Fruit fly (Drosophila melanogaster): ENCODE data around the gene slmb.

slmb gene

dm6 chr3R:21133951-21134350 lies 6.7 kb upstream of the slmb start, which contains the start of gene Usp8:
Gene Usp8, plus strand, starts transcription at chr3R:21134262.
- TF ChIP-seq h (GFP tag; optimal IDR thresholded peaks at IDR 0.05) (no peak), OdsH (GFP tag; optimal IDR thresholded peaks at IDR 0.05) (peak; percentile 20), Dif (GFP tag; optimal IDR thresholded peaks at IDR 0.05; ENCODE audit: partially characterized antibody) (peak; percentile 90), dl (GFP tag; optimal IDR thresholded peaks at IDR 0.05; ENCODE audit: insufficient read depth in 1 of 2, partially characterized antibody in 2 of 2) (peak in 1 of 2 experiments; percentile 71), GATAd (GFP tag; optimal IDR thresholded peaks at IDR 0.05) (no peak), Myc (optimal IDR thresholded peaks at IDR 0.05) (peak; percentile 97), lola (GFP tag; optimal IDR thresholded peaks at IDR 0.05) (no peak), Vsx2 (GFP tag; optimal IDR thresholded peaks at IDR 0.05; ENCODE audit: partially characterized antibody) (peak; percentile 98), tai (GFP tag; optimal IDR thresholded peaks at IDR 0.05) (no peak), sage (GFP tag; optimal IDR thresholded peaks at IDR 0.05) (no peak)

dm6 chr3R:21133517-21133916 lies 6.2 kb upstream of the slmb start, which contains the start of gene Trm7-34:
Gene Trm7-34, minus strand, starts transcription at chr3R:21133881.
- TF ChIP-seq lola (GFP tag; optimal IDR thresholded peaks at IDR 0.05) (no peak), Sp1 (GFP tag; optimal IDR thresholded peaks at IDR 0.05) (no peak), usp (GFP tag; optimal IDR thresholded peaks at IDR 0.05) (no peak), woc (GFP tag; optimal IDR thresholded peaks at IDR 0.05) (no peak), h (GFP tag; optimal IDR thresholded peaks at IDR 0.05) (no peak), pan (optimal IDR thresholded peaks at IDR 0.05) (no peak), Dif (GFP tag; optimal IDR thresholded peaks at IDR 0.05; ENCODE audit: partially characterized antibody) (no peak), sage (GFP tag; optimal IDR thresholded peaks at IDR 0.05) (no peak), CG32264 (GFP tag; optimal IDR thresholded peaks at IDR 0.05) (no peak), psq (GFP tag; optimal IDR thresholded peaks at IDR 0.05) (no peak), dl (GFP tag; optimal IDR thresholded peaks at IDR 0.05; ENCODE audit: insufficient read depth in 1 of 2, partially characterized antibody in 2 of 2) (no peak), GATAd (GFP tag; optimal IDR thresholded peaks at IDR 0.05) (no peak), rgr (GFP tag; optimal IDR thresholded peaks at IDR 0.05) (no peak), Hnf4 (GFP tag; optimal IDR thresholded peaks at IDR 0.05) (no peak), fru (GFP tag; optimal IDR thresholded peaks at IDR 0.05) (no peak), OdsH (GFP tag; optimal IDR thresholded peaks at IDR 0.05) (no peak), tai (GFP tag; optimal IDR thresholded peaks at IDR 0.05) (no peak), sv (GFP tag; optimal IDR thresholded peaks at IDR 0.05) (no peak), Jra (GFP tag; optimal IDR thresholded peaks at IDR 0.05) (no peak)

dm6 chr3R:21130050-21130449 lies 2.8 kb upstream of the slmb start, which contains the start of gene Ice2:
Gene Ice2, plus strand, starts transcription at chr3R:21130216.
- TF ChIP-seq Vsx2 (GFP tag; optimal IDR thresholded peaks at IDR 0.05; ENCODE audit: partially characterized antibody) (peak; percentile 99), Dif (GFP tag; optimal IDR thresholded peaks at IDR 0.05; ENCODE audit: partially characterized antibody) (peak; percentile 98), OdsH (GFP tag; optimal IDR thresholded peaks at IDR 0.05) (no peak), CG9705 (GFP tag; optimal IDR thresholded peaks at IDR 0.05) (no peak), dl (GFP tag; optimal IDR thresholded peaks at IDR 0.05; ENCODE audit: insufficient read depth in 1 of 2, partially characterized antibody in 2 of 2) (peak; percentile 43 to 86)

- no peak for TF ChIP-seq tai (GFP tag; optimal IDR thresholded peaks at IDR 0.05)
- TF ChIP-seq Dif (GFP tag; optimal IDR thresholded peaks at IDR 0.05; ENCODE audit: partially characterized antibody) = no peak
- no peak for TF ChIP-seq psq (GFP tag; optimal IDR thresholded peaks at IDR 0.05)
- TF ChIP-seq CG32264 (GFP tag; optimal IDR thresholded peaks at IDR 0.05) = no peak
- no peak for TF ChIP-seq foxo (GFP tag; optimal IDR thresholded peaks at IDR 0.05)
- TF ChIP-seq Vsx2 (GFP tag; optimal IDR thresholded peaks at IDR 0.05; ENCODE audit: partially characterized antibody) = no peak
- no peak for TF ChIP-seq sage (GFP tag; optimal IDR thresholded peaks at IDR 0.05)
- no peak for TF ChIP-seq Mio (GFP tag; optimal IDR thresholded peaks at IDR 0.05)
- TF ChIP-seq dl (GFP tag; optimal IDR thresholded peaks at IDR 0.05; ENCODE audit: insufficient read depth in 1 of 2, partially characterized antibody in 2 of 2) = no peak
- TF ChIP-seq rgr (GFP tag; optimal IDR thresholded peaks at IDR 0.05) = no peak
Measured at dm6 chr3R:21129617-21130016, 2.3 kb upstream of the slmb start, which contains the start of gene Obp93a. Gene Obp93a, minus strand, starts transcription at chr3R:21129717.

dm6 chr3R:21126673-21127284 lies 506 bp downstream of the slmb start:
- no peak for TF ChIP-seq ey (GFP tag; optimal IDR thresholded peaks at IDR 0.05)
- no peak for TF ChIP-seq Hr83 (GFP tag; optimal IDR thresholded peaks at IDR 0.05; ENCODE audit: poor library complexity, severe bottlenecking)
- no peak for TF ChIP-seq rgr (GFP tag; optimal IDR thresholded peaks at IDR 0.05)
- TF ChIP-seq N (GFP tag; optimal IDR thresholded peaks at IDR 0.05) = peak; percentile 84
